Fruit fly (Drosophila melanogaster) whole organism, embryonic: ENCODE data around the gene CG7985.

Experiments
- Atf3 ChIP-seq: fragments of 200-800 bp; sonication (Bioruptor generic); optimal IDR thresholded peaks from 3 replicates; lab custom pipeline; 2016; ENCODE audit warnings: missing biosample characterization, missing genetic modification characterization
- B-H2 ChIP-seq: fragments of 200-800 bp; sonication (Bioruptor generic); optimal IDR thresholded peaks from 2 replicates; lab custom pipeline; 2018; ENCODE audit warnings: missing biosample characterization, mild to moderate bottlenecking, missing genetic modification characterization
- Blimp-1 ChIP-seq: fragments of 200-800 bp; sonication (Bioruptor generic); optimal IDR thresholded peaks from 3 replicates; lab custom pipeline; 2018; ENCODE audit warnings: missing biosample characterization, missing genetic modification characterization, mild to moderate bottlenecking, moderate library complexity, missing genetic modification reagents
- CG10267 ChIP-seq: fragments of 200-800 bp; sonication (Bioruptor generic); optimal IDR thresholded peaks from 2 replicates; lab custom pipeline; 2018; ENCODE audit warnings: missing biosample characterization, mild to moderate bottlenecking, missing genetic modification characterization, moderate library complexity
- CG10959 ChIP-seq: fragments of 200-800 bp; sonication (Bioruptor generic); IDR thresholded peaks from 2 replicates; pipeline ENCODE4 v1.3.6; 2022; ENCODE audit warnings: missing biosample characterization, missing genetic modification characterization
- CG11504 ChIP-seq: fragments of 200-800 bp; sonication (Bioruptor generic); optimal IDR thresholded peaks from 3 replicates; lab custom pipeline; 2019; ENCODE audit warnings: missing biosample characterization, mild to moderate bottlenecking, missing genetic modification characterization, moderate library complexity
- CG12769 ChIP-seq: fragments of 200-800 bp; sonication (Bioruptor generic); optimal IDR thresholded peaks from 2 replicates; lab custom pipeline; 2019; ENCODE audit warnings: missing biosample characterization, mild to moderate bottlenecking, missing genetic modification characterization, moderate library complexity
- CG14050 ChIP-seq: fragments of 200-800 bp; sonication (Bioruptor generic); IDR thresholded peaks from 3 replicates; pipeline ENCODE4 v1.3.6; 2022; ENCODE audit warnings: missing biosample characterization, missing genetic modification characterization
- CG14860 ChIP-seq: fragments of 200-800 bp; sonication (Bioruptor generic); IDR thresholded peaks from 3 replicates; pipeline ENCODE4 v1.3.6; 2022; ENCODE audit warnings: missing biosample characterization, missing genetic modification characterization; ENCODE audit not compliant: partially characterized antibody
- CG17385 ChIP-seq: fragments of 200-800 bp; sonication (Bioruptor generic); optimal IDR thresholded peaks from 3 replicates; lab custom pipeline; 2018; ENCODE audit warnings: missing biosample characterization, mild to moderate bottlenecking, missing genetic modification characterization
- CG18011 ChIP-seq: fragments of 200-800 bp; sonication (Bioruptor generic); optimal IDR thresholded peaks from 2 replicates; lab custom pipeline; 2017; ENCODE audit warnings: missing biosample characterization, missing genetic modification characterization, mild to moderate bottlenecking, moderate library complexity, missing genotype
- CG2116 ChIP-seq: fragments of 200-800 bp; sonication (Bioruptor generic); optimal IDR thresholded peaks from 3 replicates; lab custom pipeline; 2018; ENCODE audit warnings: missing biosample characterization, mild to moderate bottlenecking, missing genetic modification characterization
- CG30020 ChIP-seq: fragments of 200-800 bp; optimal IDR thresholded peaks from 2 replicates; lab custom pipeline; 2019; ENCODE audit warnings: missing biosample characterization, mild to moderate bottlenecking, missing genetic modification characterization, moderate library complexity
- CG33213 ChIP-seq: fragments of 200-800 bp; sonication (Bioruptor generic); optimal IDR thresholded peaks from 3 replicates; lab custom pipeline; 2016; ENCODE audit warnings: missing biosample characterization, missing genetic modification characterization
- CG34224 ChIP-seq: fragments of 200-800 bp; sonication (Bioruptor generic); IDR thresholded peaks from 3 replicates; pipeline ENCODE4 v1.3.6; 2022; ENCODE audit warnings: missing biosample characterization, missing genetic modification characterization; ENCODE audit not compliant: partially characterized antibody
- CG4424 ChIP-seq: fragments of 200-800 bp; sonication (Bioruptor generic); optimal IDR thresholded peaks from 3 replicates; lab custom pipeline; 2016; ENCODE audit warnings: missing biosample characterization, missing genetic modification characterization
- CG6689 ChIP-seq: fragments of 200-800 bp; sonication (Bioruptor generic); IDR thresholded peaks from 2 replicates; pipeline ENCODE4 v1.3.6; 2022; ENCODE audit warnings: missing biosample characterization, missing genetic modification characterization
- CG6765 ChIP-seq: fragments of 200-800 bp; sonication (Bioruptor generic); optimal IDR thresholded peaks from 3 replicates; lab custom pipeline; 2017; ENCODE audit warnings: missing biosample characterization, mild to moderate bottlenecking, missing genetic modification characterization
- CG9727 ChIP-seq: fragments of 200-800 bp; sonication (Bioruptor generic); optimal IDR thresholded peaks from 3 replicates; lab custom pipeline; 2017; ENCODE audit warnings: missing biosample characterization, mild to moderate bottlenecking, missing genetic modification characterization
- CG9817 ChIP-seq: fragments of 200-800 bp; sonication (Bioruptor generic); optimal IDR thresholded peaks from 2 replicates; lab custom pipeline; 2018; ENCODE audit warnings: missing biosample characterization, mild to moderate bottlenecking, missing genetic modification characterization, moderate library complexity
- CG9876 ChIP-seq: fragments of 200-800 bp; sonication (Bioruptor generic); optimal IDR thresholded peaks from 2 replicates; lab custom pipeline; 2016; ENCODE audit warnings: missing biosample characterization, missing genetic modification characterization
- CHES-1-like ChIP-seq: fragments of 200-800 bp; sonication (Bioruptor generic); optimal IDR thresholded peaks from 2 replicates; lab custom pipeline; 2016; ENCODE audit warnings: missing biosample characterization, missing genetic modification characterization
- CoRest ChIP-seq: fragments of 200-800 bp; sonication (Bioruptor generic); optimal IDR thresholded peaks from 3 replicates; lab custom pipeline; 2018; ENCODE audit warnings: missing biosample characterization, mild to moderate bottlenecking, missing genetic modification characterization, moderate library complexity
- Dip2 ChIP-seq: fragments of 200-800 bp; sonication (Bioruptor generic); IDR thresholded peaks from 2 replicates; pipeline ENCODE4 v1.3.6; 2022; ENCODE audit warnings: missing biosample characterization, missing genetic modification characterization
- Dll ChIP-seq: fragments of 200-800 bp; sonication (Bioruptor generic); IDR thresholded peaks from 4 replicates; pipeline ENCODE4 v1.3.6; 2022; ENCODE audit warnings: missing biosample characterization, missing genetic modification characterization; ENCODE audit not compliant: partially characterized antibody
- Elba2 ChIP-seq: fragments of 200-800 bp; sonication (Bioruptor generic); optimal IDR thresholded peaks from 3 replicates; lab custom pipeline; 2016; ENCODE audit warnings: missing biosample characterization, missing genetic modification characterization
- Fer1 ChIP-seq: fragments of 200-800 bp; sonication (Bioruptor generic); optimal IDR thresholded peaks from 2 replicates; lab custom pipeline; 2017; ENCODE audit warnings: missing biosample characterization, mild to moderate bottlenecking, missing genetic modification characterization
- GATAe ChIP-seq: fragments of 200-800 bp; sonication (Bioruptor generic); conservative IDR thresholded peaks from 2 replicates; pipeline ENCODE4 v1.3.6; 2022; ENCODE audit warnings: missing biosample characterization, missing genetic modification characterization
- HHEX ChIP-seq: fragments of 200-800 bp; sonication (Bioruptor generic); optimal IDR thresholded peaks from 3 replicates; lab custom pipeline; 2017; ENCODE audit warnings: missing biosample characterization, mild to moderate bottlenecking, missing genetic modification characterization, missing genetic modification reagents
- HmgZ ChIP-seq: fragments of 200-800 bp; sonication (Bioruptor generic); optimal IDR thresholded peaks from 2 replicates; lab custom pipeline; 2018; ENCODE audit warnings: missing biosample characterization, mild to moderate bottlenecking, missing genetic modification characterization
- NK7.1 ChIP-seq: fragments of 200-800 bp; sonication (Bioruptor generic); optimal IDR thresholded peaks from 3 replicates; lab custom pipeline; 2016; ENCODE audit warnings: missing biosample characterization, missing genetic modification characterization
- Optix ChIP-seq: fragments of 200-800 bp; sonication (Bioruptor generic); IDR thresholded peaks from 3 replicates; pipeline ENCODE4 v1.3.6; 2022; ENCODE audit warnings: missing biosample characterization, missing genetic modification characterization
- ap ChIP-seq: fragments of 200-800 bp; sonication (Bioruptor generic); IDR thresholded peaks from 2 replicates; pipeline ENCODE4 v1.3.6; 2022; ENCODE audit warnings: missing biosample characterization, missing genetic modification characterization
- chif ChIP-seq, 2 experiments: fragments of 200-800 bp; sonication (Bioruptor generic); optimal IDR thresholded peaks; 3 replicates each; lab custom pipeline; 2016; ENCODE audit warnings: missing biosample characterization in 2 of 2, missing genetic modification characterization in 2 of 2
- ems ChIP-seq: fragments of 200-800 bp; sonication (Bioruptor generic); optimal IDR thresholded peaks from 3 replicates; lab custom pipeline; 2016; ENCODE audit warnings: missing biosample characterization, missing genetic modification characterization
- exex ChIP-seq: fragments of 200-800 bp; sonication (Bioruptor generic); optimal IDR thresholded peaks from 4 replicates; lab custom pipeline; 2018; ENCODE audit warnings: missing biosample characterization, mild to moderate bottlenecking, missing genetic modification characterization, moderate library complexity
- gcm2 ChIP-seq: fragments of 200-800 bp; sonication (Bioruptor generic); optimal IDR thresholded peaks from 2 replicates; lab custom pipeline; 2016; ENCODE audit warnings: missing biosample characterization, missing genetic modification characterization
- lilli ChIP-seq: fragments of 200-800 bp; sonication (Bioruptor generic); optimal IDR thresholded peaks from 3 replicates; lab custom pipeline; 2016; ENCODE audit warnings: missing biosample characterization, missing genetic modification characterization
- pum ChIP-seq: fragments of 200-800 bp; sonication (Bioruptor generic); optimal IDR thresholded peaks from 2 replicates; lab custom pipeline; 2016; ENCODE audit warnings: missing biosample characterization, missing genetic modification characterization
- row ChIP-seq: fragments of 200-800 bp; sonication (Bioruptor generic); IDR thresholded peaks from 3 replicates; pipeline ENCODE4 v1.3.6; 2022; ENCODE audit warnings: missing biosample characterization, missing genetic modification characterization
- slbo ChIP-seq: fragments of 200-800 bp; sonication (Bioruptor generic); IDR thresholded peaks from 2 replicates; pipeline ENCODE4 v1.3.6; 2022; ENCODE audit warnings: missing biosample characterization, missing genetic modification characterization
- sob ChIP-seq: fragments of 200-800 bp; sonication (Bioruptor generic); IDR thresholded peaks from 2 replicates; pipeline ENCODE4 v1.3.6; 2022; ENCODE audit warnings: missing biosample characterization, missing genetic modification characterization
- tgo ChIP-seq: fragments of 200-800 bp; sonication (Bioruptor generic); IDR thresholded peaks from 3 replicates; pipeline ENCODE4 v1.3.6; 2022; ENCODE audit warnings: missing biosample characterization, missing genetic modification characterization
- twi ChIP-seq: fragments of 200-800 bp; optimal IDR thresholded peaks from 2 replicates; lab custom pipeline; 2019; ENCODE audit warnings: missing biosample characterization, mild to moderate bottlenecking, missing genetic modification characterization, moderate library complexity
- vfl ChIP-seq: fragments of 200-800 bp; sonication (Bioruptor generic); optimal IDR thresholded peaks from 2 replicates; lab custom pipeline; 2016; ENCODE audit warnings: missing biosample characterization, missing genetic modification characterization
- vvl ChIP-seq: fragments of 200-800 bp; sonication (Bioruptor generic); IDR thresholded peaks from 2 replicates; pipeline ENCODE4 v1.3.6; 2022; ENCODE audit warnings: missing biosample characterization, missing genetic modification characterization
- wdn ChIP-seq: fragments of 200-800 bp; sonication (Bioruptor generic); IDR thresholded peaks from 2 replicates; pipeline ENCODE4 v1.3.6; 2022; ENCODE audit warnings: missing biosample characterization, missing genetic modification characterization
- zen2 ChIP-seq: fragments of 200-800 bp; sonication (Bioruptor generic); IDR thresholded peaks from 3 replicates; pipeline ENCODE4 v1.3.6; 2022; ENCODE audit warnings: missing biosample characterization, missing genetic modification characterization; ENCODE audit not compliant: partially characterized antibody
- zfh1 ChIP-seq: fragments of 200-800 bp; sonication (Bioruptor generic); IDR thresholded peaks from 3 replicates; pipeline ENCODE4 v1.3.6; 2022; ENCODE audit warnings: missing biosample characterization, missing genetic modification characterization

The CG7985 gene

DNA sequence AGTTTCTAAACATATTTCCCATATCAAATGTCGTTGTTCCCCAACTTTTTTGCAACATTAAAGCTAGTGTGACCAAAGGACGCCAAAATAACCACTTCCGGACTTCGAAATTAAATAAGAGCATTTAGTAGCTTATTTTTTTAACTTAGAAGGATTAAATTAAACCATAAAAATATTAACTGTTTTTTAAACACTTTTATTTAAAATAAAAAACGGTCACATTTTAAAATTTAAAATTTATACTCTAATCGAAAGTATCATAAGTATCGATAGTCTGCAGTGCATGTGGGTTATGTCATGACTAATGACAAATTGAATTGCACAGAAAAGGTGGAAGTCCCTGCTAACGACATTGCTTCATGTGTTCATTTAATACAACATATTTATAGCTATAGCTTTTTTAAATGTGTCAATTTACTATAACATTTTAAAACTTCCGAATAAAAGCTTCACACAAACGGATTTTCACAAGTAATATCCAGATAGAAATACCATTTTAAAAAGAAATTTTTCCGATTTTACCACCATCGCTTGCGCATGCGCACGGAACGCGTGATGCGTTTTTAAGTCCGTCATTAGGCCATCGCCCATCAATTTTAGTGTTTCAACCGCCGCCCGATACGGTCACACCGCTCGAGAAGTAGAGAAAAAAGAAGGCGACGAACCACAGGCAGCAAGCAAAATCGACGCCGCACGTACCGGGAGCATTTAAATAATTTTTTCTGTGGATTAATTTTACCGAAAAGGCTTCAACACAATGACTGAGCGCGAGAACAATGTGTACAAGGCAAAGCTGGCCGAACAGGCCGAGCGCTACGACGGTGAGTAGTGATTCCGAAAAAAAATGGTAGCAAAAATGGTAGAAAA is 42.7 kb downstream of the CG7985 start, which contains the start of the genes CG7156 and 14-3-3epsilon:
Gene CG7156, minus strand, starts transcription at position 71 of the 867 bp plus-strand sequence.
Gene 14-3-3epsilon, plus strand, starts transcription at position 443 of the 867 bp plus-strand sequence.
- peak; percentile 49 for TF ChIP-seq CG33213 (GFP tag; lab: Kevin White, UChicago)
- no peak for TF ChIP-seq CG6765 (GFP tag; lab: Kevin White, UChicago)
- TF ChIP-seq tgo (GFP tag; lab: Robert Waterston, UW), result peak; percentile 22; the same call in 1 of the 3 replicates
- TF ChIP-seq CG10267 (tag; lab: Kevin White, UChicago), result peak; percentile 75
- no peak for TF ChIP-seq Optix (GFP tag; lab: Robert Waterston, UW)
- TF ChIP-seq ems (GFP tag; lab: Kevin White, UChicago), result no peak
- TF ChIP-seq CG30020 (tag; lab: Kevin White, UChicago), result peak; percentile 50
- no peak for TF ChIP-seq vfl (GFP tag; lab: Kevin White, UChicago)
- TF ChIP-seq CG2116 (GFP tag; lab: Kevin White, UChicago), result peak; percentile 88
- no peak for TF ChIP-seq NK7.1 (GFP tag; lab: Kevin White, UChicago)
- TF ChIP-seq CG18011 (GFP tag; lab: Kevin White, UChicago), result peak; percentile 45
- TF ChIP-seq CG12769 (tag; lab: Kevin White, UChicago), result no peak
- TF ChIP-seq CG4424 (GFP tag; lab: Kevin White, UChicago), result peak; percentile 24
- TF ChIP-seq CG17385 (GFP tag; lab: Kevin White, UChicago), result peak; percentile 51
- peak; percentile 18; the same call in 1 of the 3 replicates for TF ChIP-seq CG34224 (GFP tag; lab: Robert Waterston, UW)
- TF ChIP-seq CG9876 (GFP tag; lab: Kevin White, UChicago), result no peak
- TF ChIP-seq CG11504 (tag; lab: Kevin White, UChicago), result peak; percentile 88
- peak; percentile 69 for TF ChIP-seq Dll (GFP tag; lab: Robert Waterston, UW)
- no peak for TF ChIP-seq wdn (GFP tag; lab: Robert Waterston, UW)
- TF ChIP-seq vvl, result peak; percentile 81
- TF ChIP-seq sob (GFP tag; lab: Robert Waterston, UW), result peak; percentile 20; the same call in 1 of the 2 replicates
- TF ChIP-seq pum (GFP tag; lab: Kevin White, UChicago), result peak; percentile 4
- no peak for TF ChIP-seq gcm2 (GFP tag; lab: Kevin White, UChicago)
- no peak for TF ChIP-seq CG9817 (tag; lab: Kevin White, UChicago)
- peak; percentile 59 for TF ChIP-seq lilli (GFP tag; lab: Kevin White, UChicago)
- peak; percentile 65 for TF ChIP-seq slbo (GFP tag; lab: Robert Waterston, UW)
- no peak for TF ChIP-seq Atf3 (GFP tag; lab: Kevin White, UChicago)
- peak; percentile 32 for TF ChIP-seq CHES-1-like
- TF ChIP-seq ap (GFP tag; lab: Robert Waterston, UW), result peak; percentile 41; the same call in 1 of the 2 replicates
- peak; percentile 22; the same call in 1 of the 3 replicates for TF ChIP-seq CG14860 (GFP tag; lab: Robert Waterston, UW)
- TF ChIP-seq zfh1 (GFP tag; lab: Robert Waterston, UW), result 0 out of 3 replicates have a peak, but pooled peaks have one; percentile 37
- TF ChIP-seq CG10959 (GFP tag; lab: Robert Waterston, UW), result no peak
- TF ChIP-seq HHEX, result peak; percentile 19
- peak; percentile 44 for TF ChIP-seq Fer1 (GFP tag; lab: Kevin White, UChicago)
- peak; percentile 4 for TF ChIP-seq twi (tag; lab: Kevin White, UChicago)
- no peak for TF ChIP-seq CG14050
- peak; percentile 60 for TF ChIP-seq CG9727 (GFP tag; lab: Kevin White, UChicago)
- TF ChIP-seq row (GFP tag; lab: Robert Waterston, UW), result peak; percentile 35
- TF ChIP-seq B-H2 (GFP tag; lab: Kevin White, UChicago), result no peak
- no peak for TF ChIP-seq exex (tag; lab: Kevin White, UChicago)
- TF ChIP-seq CG6689 (GFP tag; lab: Robert Waterston, UW), result peak; percentile 33; the same call in 1 of the 2 replicates
- peak in 1 of 2 experiments; percentile 30 for TF ChIP-seq chif (GFP tag; optimal IDR thresholded peaks at IDR 0.05; lab: Kevin White, UChicago)
- no peak for TF ChIP-seq Elba2 (GFP tag; lab: Kevin White, UChicago)
- TF ChIP-seq zen2 (GFP tag; lab: Robert Waterston, UW), result no peak
- TF ChIP-seq CoRest (tag; lab: Kevin White, UChicago), result peak; percentile 66
- TF ChIP-seq GATAe, result no peak
- no peak for TF ChIP-seq Blimp-1 (GFP tag; lab: Kevin White, UChicago)
- no peak for TF ChIP-seq Dip2 (GFP tag; lab: Robert Waterston, UW)
- TF ChIP-seq HmgZ (tag; lab: Kevin White, UChicago), result peak; percentile 18
